Worm (Caenorhabditis elegans): ENCODE measurements around the gene F14F9.3.

F14F9.3 gene

ce11 chrV:5137919-5138318 lies at the start of gene F14F9.3:
F14F9.3 (plus strand) TSS chrV:5138219.
- TF ChIP-seq jun-1 (tag; optimal IDR thresholded peaks at IDR 0.05) (no peak), ceh-9 (tag; optimal IDR thresholded peaks at IDR 0.05) (no peak), lsy-12 (tag; optimal IDR thresholded peaks at IDR 0.05) (no peak), fkh-2 (tag; optimal IDR thresholded peaks at IDR 0.05) (no peak), ceh-28 (tag; optimal IDR thresholded peaks at IDR 0.05) (no peak), ama-1 (optimal IDR thresholded peaks at IDR 0.05) (no peak), nhr-25 (tag; optimal IDR thresholded peaks at IDR 0.05) (no peak), nhr-28 (tag; optimal IDR thresholded peaks at IDR 0.05) (no peak), nhr-43 (tag; optimal IDR thresholded peaks at IDR 0.05; ENCODE audit: poor library complexity, severe bottlenecking) (no peak), sea-2 (GFP tag; optimal IDR thresholded peaks at IDR 0.05) (no peak), unc-62 (GFP tag; optimal IDR thresholded peaks at IDR 0.05) (no peak), ceh-82 (tag; optimal IDR thresholded peaks at IDR 0.05) (no peak), zag-1 (tag; optimal IDR thresholded peaks at IDR 0.05) (no peak), nhr-67 (tag; optimal IDR thresholded peaks at IDR 0.05) (no peak), skn-1 (tag; optimal IDR thresholded peaks at IDR 0.05) (no peak), egl-27 (tag; optimal IDR thresholded peaks at IDR 0.05) (no peak), lin-39 (tag; optimal IDR thresholded peaks at IDR 0.05) (no peak), R02D3.7 (tag; optimal IDR thresholded peaks at IDR 0.05) (no peak), fos-1 (tag; optimal IDR thresholded peaks at IDR 0.05) (no peak), ceh-16 (tag; optimal IDR thresholded peaks at IDR 0.05) (no peak)

- TF ChIP-seq nfya-1 (tag; optimal IDR thresholded peaks at IDR 0.05; ENCODE audit: insufficient read depth) (no peak), nhr-237 (tag; optimal IDR thresholded peaks at IDR 0.05) (no peak), sea-2 (GFP tag; optimal IDR thresholded peaks at IDR 0.05) (no peak), daf-12 (tag; optimal IDR thresholded peaks at IDR 0.05) (no peak), lsy-12 (tag; optimal IDR thresholded peaks at IDR 0.05) (no peak), jun-1 (tag; optimal IDR thresholded peaks at IDR 0.05) (no peak), ceh-16 (tag; optimal IDR thresholded peaks at IDR 0.05) (no peak), pqm-1 (tag; optimal IDR thresholded peaks at IDR 0.05) (no peak)
Measured at ce11 chrV:5088311-5088710, 49.7 kb upstream of the F14F9.3 start.

- no peak for TF ChIP-seq fkh-2 (tag; optimal IDR thresholded peaks at IDR 0.05)
- TF ChIP-seq nhr-43 (tag; optimal IDR thresholded peaks at IDR 0.05; ENCODE audit: poor library complexity, severe bottlenecking) = no peak
- no peak for TF ChIP-seq nhr-28 (tag; optimal IDR thresholded peaks at IDR 0.05)
- no peak for TF ChIP-seq unc-39 (tag; optimal IDR thresholded peaks at IDR 0.05)
- no peak for TF ChIP-seq nhr-12 (tag; optimal IDR thresholded peaks at IDR 0.05)
- TF ChIP-seq nhr-76 (tag; optimal IDR thresholded peaks at IDR 0.05) = no peak
- no peak for TF ChIP-seq lin-39 (tag; optimal IDR thresholded peaks at IDR 0.05)
Measured at ce11 chrV:5089497-5090134, 48.4 kb upstream of the F14F9.3 start, which contains the start of gene glb-32. glb-32 (minus strand) TSS chrV:5089547.

ce11 chrV:5090386-5090785 lies 47.6 kb upstream of the F14F9.3 start:
- TF ChIP-seq nhr-28 (tag; optimal IDR thresholded peaks at IDR 0.05) = no peak
- TF ChIP-seq unc-62 (GFP tag; optimal IDR thresholded peaks at IDR 0.05) = no peak
- TF ChIP-seq nhr-76 (tag; optimal IDR thresholded peaks at IDR 0.05) = no peak
- TF ChIP-seq elt-1 (tag; optimal IDR thresholded peaks at IDR 0.05) = peak; percentile 18
- TF ChIP-seq hmg-11 (tag; optimal IDR thresholded peaks at IDR 0.05) = no peak
- no peak for TF ChIP-seq nhr-67 (tag; optimal IDR thresholded peaks at IDR 0.05)
- TF ChIP-seq fkh-10 (GFP tag; optimal IDR thresholded peaks at IDR 0.05) = peak; percentile 20
- no peak for TF ChIP-seq nhr-77 (tag; optimal IDR thresholded peaks at IDR 0.05)
- no peak for TF ChIP-seq unc-39 (tag; optimal IDR thresholded peaks at IDR 0.05)
- TF ChIP-seq zag-1 (tag; optimal IDR thresholded peaks at IDR 0.05) = no peak
- TF ChIP-seq skn-1 (tag; optimal IDR thresholded peaks at IDR 0.05) = no peak

- TF ChIP-seq elt-1 (tag; optimal IDR thresholded peaks at IDR 0.05) = no peak
- no peak for TF ChIP-seq pqm-1 (tag; optimal IDR thresholded peaks at IDR 0.05)
- TF ChIP-seq nhr-76 (tag; optimal IDR thresholded peaks at IDR 0.05) = no peak
- no peak for TF ChIP-seq unc-62 (GFP tag; optimal IDR thresholded peaks at IDR 0.05)
- TF ChIP-seq lsy-12 (tag; optimal IDR thresholded peaks at IDR 0.05) = no peak
- no peak for TF ChIP-seq eor-1 (tag; optimal IDR thresholded peaks at IDR 0.05)
- TF ChIP-seq egl-27 (tag; optimal IDR thresholded peaks at IDR 0.05) = no peak
- TF ChIP-seq nhr-77 (tag; optimal IDR thresholded peaks at IDR 0.05) = no peak
- no peak for TF ChIP-seq R02D3.7 (tag; optimal IDR thresholded peaks at IDR 0.05)
- TF ChIP-seq unc-39 (tag; optimal IDR thresholded peaks at IDR 0.05) = no peak
- TF ChIP-seq mml-1 (tag; optimal IDR thresholded peaks at IDR 0.05) = no peak
- no peak for TF ChIP-seq hmg-11 (tag; optimal IDR thresholded peaks at IDR 0.05)
- TF ChIP-seq zag-1 (tag; optimal IDR thresholded peaks at IDR 0.05) = no peak
- TF ChIP-seq egl-5 (tag; optimal IDR thresholded peaks at IDR 0.05) = no peak
- no peak for TF ChIP-seq nhr-237 (tag; optimal IDR thresholded peaks at IDR 0.05)
- TF ChIP-seq ama-1 (optimal IDR thresholded peaks at IDR 0.05) = no peak
- TF ChIP-seq nhr-12 (tag; optimal IDR thresholded peaks at IDR 0.05) = no peak
Measured at ce11 chrV:5097035-5097434, 41.0 kb upstream of the F14F9.3 start, which contains the start of gene C04F5.2. C04F5.2 (minus strand) TSS chrV:5097135.

Data from whole organism, L3 larva.